Fruit fly (Drosophila melanogaster) whole organism, embryonic: ENCODE results near the gene CG10510.

ENCODE experiments used
- ATbp ChIP-seq: fragments of 200-800 bp; sonication (Bioruptor generic); optimal IDR thresholded peaks from 2 replicates; lab custom pipeline; 2017; ENCODE audit warnings: missing biosample characterization, mild to moderate bottlenecking, missing genetic modification characterization, missing genetic modification reagents
- Aef1 ChIP-seq: fragments of 200-800 bp; sonication (Bioruptor generic); IDR thresholded peaks from 3 replicates; pipeline ENCODE4 v1.3.6; 2022; ENCODE audit warnings: missing biosample characterization, missing genetic modification characterization
- CG10366 ChIP-seq: fragments of 200-800 bp; sonication (Bioruptor generic); IDR thresholded peaks from 2 replicates; pipeline ENCODE4 v1.3.6; 2022; ENCODE audit warnings: missing biosample characterization, missing genetic modification characterization
- CG10654 ChIP-seq: fragments of 200-800 bp; sonication (Bioruptor generic); optimal IDR thresholded peaks from 2 replicates; lab custom pipeline; 2016; ENCODE audit warnings: missing biosample characterization, missing genetic modification characterization
- CG11560 ChIP-seq: fragments of 200-800 bp; sonication (Bioruptor generic); IDR thresholded peaks from 3 replicates; pipeline ENCODE4 v1.3.6; 2022; ENCODE audit warnings: missing biosample characterization, missing genetic modification characterization
- CG12219 ChIP-seq: fragments of 200-800 bp; sonication (Bioruptor generic); optimal IDR thresholded peaks from 3 replicates; lab custom pipeline; 2018; ENCODE audit warnings: missing biosample characterization, mild to moderate bottlenecking, missing genetic modification characterization
- CG12236 ChIP-seq: fragments of 200-800 bp; sonication (Bioruptor generic); optimal IDR thresholded peaks from 2 replicates; lab custom pipeline; 2016; ENCODE audit warnings: missing biosample characterization, missing genetic modification characterization
- CG12942 ChIP-seq: fragments of 200-800 bp; sonication (Bioruptor generic); optimal IDR thresholded peaks from 3 replicates; lab custom pipeline; 2016; ENCODE audit warnings: missing biosample characterization, missing genetic modification characterization
- CG13123 ChIP-seq: fragments of 200-800 bp; sonication (Bioruptor generic); optimal IDR thresholded peaks from 2 replicates; lab custom pipeline; 2016; ENCODE audit warnings: missing biosample characterization, missing genetic modification characterization
- CG14710 ChIP-seq: fragments of 200-800 bp; sonication (Bioruptor generic); optimal IDR thresholded peaks from 3 replicates; lab custom pipeline; 2019; ENCODE audit warnings: missing biosample characterization, mild to moderate bottlenecking, missing genetic modification characterization, moderate library complexity
- CG15601 ChIP-seq: fragments of 200-800 bp; sonication (Bioruptor generic); optimal IDR thresholded peaks from 3 replicates; lab custom pipeline; 2019; ENCODE audit warnings: missing biosample characterization, mild to moderate bottlenecking, missing genetic modification characterization, moderate library complexity
- CG1647 ChIP-seq: fragments of 200-800 bp; sonication (Bioruptor generic); optimal IDR thresholded peaks from 3 replicates; lab custom pipeline; 2016; ENCODE audit warnings: missing biosample characterization, missing genetic modification characterization
- CG18764 ChIP-seq: fragments of 200-800 bp; sonication (Bioruptor generic); optimal IDR thresholded peaks from 3 replicates; lab custom pipeline; 2016; ENCODE audit warnings: missing biosample characterization, missing genetic modification characterization
- CG2889 ChIP-seq: fragments of 200-800 bp; sonication (Bioruptor generic); IDR thresholded peaks from 3 replicates; pipeline ENCODE4 v1.3.6; 2022; ENCODE audit warnings: missing biosample characterization, missing genetic modification characterization
- CG34224 ChIP-seq: fragments of 200-800 bp; sonication (Bioruptor generic); IDR thresholded peaks from 3 replicates; pipeline ENCODE4 v1.3.6; 2022; ENCODE audit warnings: missing biosample characterization, missing genetic modification characterization; ENCODE audit not compliant: partially characterized antibody
- CG3838 ChIP-seq: fragments of 200-800 bp; sonication (Bioruptor generic); optimal IDR thresholded peaks from 3 replicates; lab custom pipeline; 2016; ENCODE audit warnings: missing biosample characterization, missing genetic modification characterization
- CG3847 ChIP-seq: fragments of 200-800 bp; sonication (Bioruptor generic); IDR thresholded peaks from 2 replicates; pipeline ENCODE4 v1.3.6; 2022; ENCODE audit warnings: missing biosample characterization, missing genetic modification characterization
- CG4730 ChIP-seq: fragments of 200-800 bp; sonication (Bioruptor generic); IDR thresholded peaks from 2 replicates; pipeline ENCODE4 v1.3.6; 2022; ENCODE audit warnings: missing biosample characterization, missing genetic modification characterization
- CG4854 ChIP-seq: fragments of 200-800 bp; sonication (Bioruptor generic); optimal IDR thresholded peaks from 2 replicates; lab custom pipeline; 2016; ENCODE audit warnings: missing biosample characterization, missing genetic modification characterization, inconsistent platforms
- CG6854 ChIP-seq: fragments of 200-800 bp; sonication (Bioruptor generic); optimal IDR thresholded peaks from 3 replicates; lab custom pipeline; 2017; ENCODE audit warnings: missing biosample characterization, mild to moderate bottlenecking, missing genetic modification characterization
- CG7372 ChIP-seq: fragments of 200-800 bp; sonication (Bioruptor generic); IDR thresholded peaks from 2 replicates; pipeline ENCODE4 v1.3.6; 2022; ENCODE audit warnings: missing biosample characterization, missing genetic modification characterization
- CG9727 ChIP-seq: fragments of 200-800 bp; sonication (Bioruptor generic); optimal IDR thresholded peaks from 3 replicates; lab custom pipeline; 2017; ENCODE audit warnings: missing biosample characterization, mild to moderate bottlenecking, missing genetic modification characterization
- CG9932 ChIP-seq: fragments of 200-800 bp; sonication (Bioruptor generic); IDR thresholded peaks from 2 replicates; pipeline ENCODE4 v1.3.6; 2022; ENCODE audit warnings: missing biosample characterization, missing genetic modification characterization
- Dfd ChIP-seq, 2 experiments: fragments of >200 bp; optimal IDR thresholded peaks; 2 replicates each; lab custom pipeline; 2017; ENCODE audit warnings: missing biosample characterization in 2 of 2, missing genetic modification characterization in 2 of 2
- Dip2 ChIP-seq: fragments of 200-800 bp; sonication (Bioruptor generic); IDR thresholded peaks from 2 replicates; pipeline ENCODE4 v1.3.6; 2022; ENCODE audit warnings: missing biosample characterization, missing genetic modification characterization
- Doc3 ChIP-seq: fragments of 200-800 bp; sonication (Bioruptor generic); IDR thresholded peaks from 3 replicates; pipeline ENCODE4 v1.3.6; 2022; ENCODE audit warnings: missing biosample characterization, missing genetic modification characterization; ENCODE audit not compliant: partially characterized antibody
- Dp ChIP-seq: fragments of 200-800 bp; sonication (Bioruptor generic); optimal IDR thresholded peaks from 2 replicates; lab custom pipeline; 2018; ENCODE audit warnings: missing biosample characterization, mild to moderate bottlenecking, missing genetic modification characterization, moderate library complexity
- ERR ChIP-seq: fragments of 200-800 bp; sonication (Bioruptor generic); optimal IDR thresholded peaks from 2 replicates; lab custom pipeline; 2016; ENCODE audit warnings: missing biosample characterization, missing genetic modification characterization
- H15 ChIP-seq: fragments of 200-800 bp; sonication (Bioruptor generic); IDR thresholded peaks from 3 replicates; pipeline ENCODE4 v1.3.6; 2022; ENCODE audit warnings: missing biosample characterization, missing genetic modification characterization
- HHEX ChIP-seq: fragments of 200-800 bp; sonication (Bioruptor generic); optimal IDR thresholded peaks from 3 replicates; lab custom pipeline; 2017; ENCODE audit warnings: missing biosample characterization, mild to moderate bottlenecking, missing genetic modification characterization, missing genetic modification reagents
- HmgD ChIP-seq: fragments of 200-800 bp; sonication (Bioruptor generic); optimal IDR thresholded peaks from 3 replicates; lab custom pipeline; 2016; ENCODE audit warnings: missing biosample characterization, missing genetic modification characterization
- Ravus ChIP-seq: fragments of 200-800 bp; sonication (Bioruptor generic); IDR thresholded peaks from 2 replicates; pipeline ENCODE4 v1.3.6; 2022; ENCODE audit warnings: missing biosample characterization, missing genetic modification characterization
- Six4 ChIP-seq: fragments of 200-800 bp; sonication (Bioruptor generic); optimal IDR thresholded peaks from 2 replicates; lab custom pipeline; 2016; ENCODE audit warnings: missing biosample characterization, missing genetic modification characterization
- TFAM ChIP-seq: fragments of 200-800 bp; sonication (Bioruptor generic); optimal IDR thresholded peaks from 2 replicates; lab custom pipeline; 2017; ENCODE audit warnings: missing biosample characterization, missing genetic modification characterization, inconsistent platforms
- bcd ChIP-seq: fragments of 200-800 bp; sonication (Bioruptor generic); optimal IDR thresholded peaks from 2 replicates; lab custom pipeline; 2017; ENCODE audit warnings: missing biosample characterization, mild to moderate bottlenecking, missing genetic modification characterization
- bsh ChIP-seq, 2 experiments: fragments of 200-800 bp; sonication (Bioruptor generic); optimal IDR thresholded peaks; 2 replicates each; lab custom pipeline; 2017 to 2018; ENCODE audit warnings: mild to moderate bottlenecking in 2 of 2, missing biosample characterization in 2 of 2, missing genetic modification characterization in 2 of 2, moderate library complexity in 1 of 2
- cg ChIP-seq: fragments of 200-800 bp; sonication (Bioruptor generic); optimal IDR thresholded peaks from 3 replicates; lab custom pipeline; 2019; ENCODE audit warnings: missing biosample characterization, mild to moderate bottlenecking, missing genetic modification characterization, moderate library complexity
- croc ChIP-seq: fragments of 200-800 bp; sonication (Bioruptor generic); conservative IDR thresholded peaks from 3 replicates; pipeline ENCODE4 v1.3.6; 2022; ENCODE audit warnings: missing biosample characterization, missing genetic modification characterization
- crp ChIP-seq, 2 experiments: fragments of 200-800 bp; sonication (Bioruptor generic); optimal IDR thresholded peaks; 2 replicates in 1 of 2; 3 replicates in 1 of 2; lab custom pipeline; 2017; ENCODE audit warnings: missing biosample characterization in 2 of 2, missing genetic modification characterization in 2 of 2, mild to moderate bottlenecking in 1 of 2, moderate library complexity in 1 of 2
- dimm ChIP-seq: fragments of 200-800 bp; sonication (Bioruptor generic); IDR thresholded peaks from 2 replicates; pipeline ENCODE4 v1.3.6; 2022; ENCODE audit warnings: missing biosample characterization, missing genetic modification characterization
- en ChIP-seq: fragments of 200-800 bp; sonication (Bioruptor generic); optimal IDR thresholded peaks from 2 replicates; lab custom pipeline; 2016; ENCODE audit warnings: missing biosample characterization, missing genetic modification characterization
- esg ChIP-seq: fragments of 200-800 bp; sonication (Bioruptor generic); conservative IDR thresholded peaks from 2 replicates; pipeline ENCODE4 v1.3.6; 2022; ENCODE audit warnings: missing biosample characterization, missing genetic modification characterization
- hb ChIP-seq: fragments of 200-800 bp; sonication (Bioruptor generic); IDR thresholded peaks from 3 replicates; pipeline ENCODE4 v1.3.6; 2022; ENCODE audit warnings: missing biosample characterization, missing genetic modification characterization; ENCODE audit not compliant: partially characterized antibody
- kah ChIP-seq: fragments of 200-800 bp; sonication (Bioruptor generic); optimal IDR thresholded peaks from 2 replicates; lab custom pipeline; 2018; ENCODE audit warnings: missing biosample characterization, mild to moderate bottlenecking, missing genetic modification characterization
- lmd ChIP-seq: fragments of 200-800 bp; sonication (Bioruptor generic); IDR thresholded peaks from 2 replicates; pipeline ENCODE4 v1.3.6; 2022; ENCODE audit warnings: missing biosample characterization, missing genetic modification characterization
- mld ChIP-seq: fragments of 200-800 bp; sonication (Bioruptor generic); IDR thresholded peaks from 3 replicates; pipeline ENCODE4 v1.3.6; 2022; ENCODE audit warnings: missing biosample characterization, missing genetic modification characterization; ENCODE audit not compliant: partially characterized antibody
- oc ChIP-seq: fragments of 200-800 bp; sonication (Bioruptor generic); optimal IDR thresholded peaks from 2 replicates; lab custom pipeline; 2018; ENCODE audit warnings: missing biosample characterization, mild to moderate bottlenecking, missing genetic modification characterization, moderate library complexity
- run ChIP-seq: fragments of 200-800 bp; sonication (Bioruptor generic); optimal IDR thresholded peaks from 3 replicates; lab custom pipeline; 2018; ENCODE audit warnings: missing biosample characterization, mild to moderate bottlenecking, missing genetic modification characterization
- tap ChIP-seq: fragments of 200-800 bp; optimal IDR thresholded peaks from 3 replicates; lab custom pipeline; 2019; ENCODE audit warnings: missing biosample characterization, mild to moderate bottlenecking, missing genetic modification characterization, moderate library complexity
- tio ChIP-seq: fragments of 200-800 bp; sonication (Bioruptor generic); optimal IDR thresholded peaks from 2 replicates; lab custom pipeline; 2017; ENCODE audit warnings: missing biosample characterization, missing genetic modification characterization, inconsistent platforms
- unpg ChIP-seq: fragments of 200-800 bp; sonication (Bioruptor generic); optimal IDR thresholded peaks from 3 replicates; lab custom pipeline; 2018; ENCODE audit warnings: missing biosample characterization, mild to moderate bottlenecking, missing genetic modification characterization, moderate library complexity
- zfh2 ChIP-seq: fragments of 200-800 bp; sonication (Bioruptor generic); optimal IDR thresholded peaks from 2 replicates; lab custom pipeline; 2016; ENCODE audit warnings: missing biosample characterization, missing genetic modification characterization

CG10510 gene

dm6 chr3L:21259257-21259656 lies 49.4 kb upstream of the CG10510 start (continued):
- TF ChIP-seq Dip2 (GFP tag; lab: Robert Waterston, UW) (no peak), bsh (GFP tag; optimal IDR thresholded peaks at IDR 0.05; lab: Kevin White, UChicago) (peak in 1 of 2 experiments; percentile 29), HHEX (GFP tag; lab: Kevin White, UChicago) (no peak), esg (GFP tag; lab: Robert Waterston, UW) (no peak), TFAM (GFP tag; lab: Kevin White, UChicago) (no peak), CG7372 (GFP tag; lab: Robert Waterston, UW) (no peak), CG6854 (GFP tag; lab: Kevin White, UChicago) (no peak), CG2889 (no peak), Dp (GFP tag; lab: Kevin White, UChicago) (no peak), oc (tag; lab: Kevin White, UChicago) (peak; percentile 37), hb (GFP tag; lab: Robert Waterston, UW) (no peak), zfh2 (GFP tag; lab: Kevin White, UChicago) (no peak), CG10654 (GFP tag; lab: Kevin White, UChicago) (no peak), Dfd (GFP tag; optimal IDR thresholded peaks at IDR 0.05; lab: Kevin White, UChicago) (no peak), run (no peak), CG34224 (GFP tag; lab: Robert Waterston, UW) (no peak), lmd (GFP tag; lab: Robert Waterston, UW) (peak; percentile 7; the same call in 1 of the 2 replicates), Aef1 (GFP tag; lab: Robert Waterston, UW) (no peak), H15 (GFP tag; lab: Robert Waterston, UW) (0 out of 3 replicates have a peak, but pooled peaks have one; percentile 7), bcd (no peak), Doc3 (no peak), kah (no peak), CG13123 (GFP tag; lab: Kevin White, UChicago) (no peak), CG11560 (no peak), unpg (GFP tag; lab: Kevin White, UChicago) (no peak), CG12219 (GFP tag; lab: Kevin White, UChicago) (peak; percentile 19), CG12236 (GFP tag; lab: Kevin White, UChicago) (no peak), CG18764 (GFP tag; lab: Kevin White, UChicago) (no peak), CG1647 (GFP tag; lab: Kevin White, UChicago) (no peak), CG15601 (peak; percentile 23), HmgD (GFP tag; lab: Kevin White, UChicago) (no peak), cg (GFP tag; lab: Kevin White, UChicago) (peak; percentile 26), CG12942 (GFP tag; lab: Kevin White, UChicago) (no peak), Six4 (GFP tag; lab: Kevin White, UChicago) (no peak), en (GFP tag; lab: Kevin White, UChicago) (no peak), CG4854 (GFP tag; lab: Kevin White, UChicago) (no peak), CG3838 (GFP tag; lab: Kevin White, UChicago) (no peak), CG4730 (GFP tag; lab: Robert Waterston, UW) (0 out of 2 replicates have a peak, but pooled peaks have one; percentile 8), Ravus (GFP tag; lab: Robert Waterston, UW) (no peak), ATbp (GFP tag; lab: Kevin White, UChicago) (peak; percentile 68), CG9932 (no peak), croc (GFP tag; lab: Robert Waterston, UW) (no peak), CG10366 (GFP tag; lab: Robert Waterston, UW) (no peak), mld (GFP tag; lab: Robert Waterston, UW) (no peak), tap (tag; lab: Kevin White, UChicago) (no peak), crp (GFP tag; optimal IDR thresholded peaks at IDR 0.05; lab: Kevin White, UChicago) (no peak), CG9727 (no peak), ERR (no peak), CG3847 (GFP tag; lab: Robert Waterston, UW) (no peak), dimm (no peak), tio (no peak), CG14710 (tag; lab: Kevin White, UChicago) (peak; percentile 4)
